Fruit fly (Drosophila melanogaster) whole organism, adult: ENCODE results near the gene CG11454.

Experiments
- CG33017 ChIP-seq: fragments of 200-800 bp; sonication (Bioruptor generic); optimal IDR thresholded peaks from 2 replicates; lab custom pipeline; 2018; ENCODE audit warnings: missing biosample characterization, mild to moderate bottlenecking, missing genetic modification characterization, moderate library complexity
- CG5204 ChIP-seq: fragments of 200-800 bp; sonication (Bioruptor generic); optimal IDR thresholded peaks from 2 replicates; lab custom pipeline; 2016; ENCODE audit warnings: missing biosample characterization, missing genetic modification characterization
- cnc ChIP-seq, 2 experiments: fragments of >200 bp; optimal IDR thresholded peaks; 2 replicates each; lab custom pipeline; 2017
- kay ChIP-seq: fragments of 200-800 bp; sonication (Bioruptor generic); peaks from one replicate; lab custom pipeline; 2016; ENCODE audit warnings: missing biosample characterization, missing genetic modification characterization, borderline replicate concordance
- pad ChIP-seq: fragments of 200-800 bp; sonication (Bioruptor generic); optimal IDR thresholded peaks from 3 replicates; lab custom pipeline; 2017; ENCODE audit warnings: missing biosample characterization, missing genetic modification characterization, mild to moderate bottlenecking, moderate library complexity, missing genetic modification reagents
- tj ChIP-seq: fragments of 200-800 bp; sonication (Bioruptor generic); optimal IDR thresholded peaks from 3 replicates; lab custom pipeline; 2017; ENCODE audit warnings: missing biosample characterization, mild to moderate bottlenecking, missing genetic modification characterization, moderate library complexity

dm6 chr2L:128977-129941 is 13.9 kb upstream of the CG11454 start:
- TF ChIP-seq pad (GFP tag; lab: Kevin White, UChicago) (peak; percentile 95), CG33017 (tag; lab: Kevin White, UChicago) (peak; percentile 81), kay (peak; percentile 88), tj (peak; percentile 93), cnc (optimal IDR thresholded peaks at IDR 0.05; lab: Kevin White, UChicago) (no peak), CG5204 (GFP tag; lab: Kevin White, UChicago) (no peak)
